Worm (Caenorhabditis elegans): ENCODE data around the gene Y7A9D.1.

- TF ChIP-seq him-1 (tag; optimal IDR thresholded peaks at IDR 0.05) (no peak), W03F9.2 (tag; optimal IDR thresholded peaks at IDR 0.05) (no peak), dao-5 (tag; optimal IDR thresholded peaks at IDR 0.05) (no peak)
Observed at ce11 chrIV:16393668-16394067, 11.7 kb upstream of the Y7A9D.1 start, which contains the start of gene Y65A5A.24.
